Fruit fly (Drosophila melanogaster) whole organism, larva: ENCODE data around the gene CG13272.

Source experiments
- noc ChIP-seq: fragments of 200-800 bp; sonication (Bioruptor generic); optimal IDR thresholded peaks from 3 replicates; lab custom pipeline; 2019; ENCODE audit warnings: missing biosample characterization, mild to moderate bottlenecking, missing genetic modification characterization, moderate library complexity

Gene CG13272

dm6 chr2L:16842505-16842904, 37.8 kb downstream of the CG13272 start:
- TF ChIP-seq noc (tag; lab: Kevin White, UChicago), result no peak

- TF ChIP-seq noc (tag; lab: Kevin White, UChicago), result no peak
These were observed 38.7 kb downstream of the CG13272 start for dm6 chr2L:16843336-16843735.

- no peak for TF ChIP-seq noc (tag; lab: Kevin White, UChicago)
These were observed 40.5 kb downstream of the CG13272 start for dm6 chr2L:16845179-16845578.

- TF ChIP-seq noc (tag; lab: Kevin White, UChicago), result peak; percentile 55
These were observed 42.2 kb downstream of the CG13272 start for dm6 chr2L:16846742-16847346.

- TF ChIP-seq noc (tag; lab: Kevin White, UChicago), result no peak
These were observed 43.3 kb downstream of the CG13272 start for dm6 chr2L:16847948-16848347.

- no peak for TF ChIP-seq noc (tag; lab: Kevin White, UChicago)
These were observed 44.0 kb downstream of the CG13272 start, which contains the start of gene CG13284 for dm6 chr2L:16848670-16849069. Gene CG13284 (minus strand): TSS chr2L:16848716.

dm6 chr2L:16850442-16850841, 45.8 kb downstream of the CG13272 start:
- no peak for TF ChIP-seq noc (tag; lab: Kevin White, UChicago)

dm6 chr2L:16852318-16852932, 47.7 kb downstream of the CG13272 start, which contains the start of gene CG31810:
Gene CG31810 (minus strand): TSS chr2L:16852368.
- no peak for TF ChIP-seq noc (tag; lab: Kevin White, UChicago)

- TF ChIP-seq noc (tag; lab: Kevin White, UChicago), result no peak
These were observed 52.4 kb downstream of the CG13272 start for dm6 chr2L:16857131-16857530.

- TF ChIP-seq noc (tag; lab: Kevin White, UChicago), result peak; percentile 52
These were observed 53.0 kb downstream of the CG13272 start for dm6 chr2L:16857665-16858064.

- TF ChIP-seq noc (tag; lab: Kevin White, UChicago), result no peak
These were observed 53.9 kb downstream of the CG13272 start, which contains the start of gene CG31809 for dm6 chr2L:16858466-16859007. Gene CG31809 (minus strand): TSS chr2L:16858714.

dm6 chr2L:16859103-16859502, 54.4 kb downstream of the CG13272 start:
- TF ChIP-seq noc (tag; lab: Kevin White, UChicago), result no peak

dm6 chr2L:16859566-16859965, 54.9 kb downstream of the CG13272 start:
- TF ChIP-seq noc (tag; lab: Kevin White, UChicago), result no peak

- TF ChIP-seq noc (tag; lab: Kevin White, UChicago), result no peak
These were observed 56.4 kb downstream of the CG13272 start, which contains the start of gene CG6012 for dm6 chr2L:16861126-16861525. Gene CG6012 (minus strand): TSS chr2L:16861489.

dm6 chr2L:16862526-16862925, 57.8 kb downstream of the CG13272 start:
- TF ChIP-seq noc (tag; lab: Kevin White, UChicago), result no peak
